Fruit fly (Drosophila melanogaster) whole organism, embryonic: ENCODE data around the gene CG16789.

ENCODE experiments used
- B-H1 ChIP-seq: fragments of 200-800 bp; sonication (Bioruptor generic); IDR thresholded peaks from 3 replicates; pipeline ENCODE4 v1.3.6; 2022; ENCODE audit warnings: missing biosample characterization, missing genetic modification characterization
- CG10543 ChIP-seq: fragments of 200-800 bp; sonication (Bioruptor generic); optimal IDR thresholded peaks from 3 replicates; lab custom pipeline; 2017; ENCODE audit warnings: missing biosample characterization, mild to moderate bottlenecking, missing genetic modification characterization, moderate library complexity
- CG11093 ChIP-seq: fragments of 200-800 bp; sonication (Bioruptor generic); IDR thresholded peaks from 3 replicates; pipeline ENCODE4 v1.3.6; 2022; ENCODE audit warnings: missing biosample characterization, missing genetic modification characterization
- CG12236 ChIP-seq: fragments of 200-800 bp; sonication (Bioruptor generic); optimal IDR thresholded peaks from 2 replicates; lab custom pipeline; 2016; ENCODE audit warnings: missing biosample characterization, missing genetic modification characterization
- CG12391 ChIP-seq: fragments of 200-800 bp; sonication (Bioruptor generic); optimal IDR thresholded peaks from 3 replicates; lab custom pipeline; 2018; ENCODE audit warnings: missing biosample characterization, mild to moderate bottlenecking, missing genetic modification characterization, moderate library complexity
- CG13775 ChIP-seq: fragments of 200-800 bp; sonication (Bioruptor generic); optimal IDR thresholded peaks from 3 replicates; lab custom pipeline; 2017; ENCODE audit warnings: missing biosample characterization, mild to moderate bottlenecking, missing genetic modification characterization
- CG14710 ChIP-seq: fragments of 200-800 bp; sonication (Bioruptor generic); optimal IDR thresholded peaks from 3 replicates; lab custom pipeline; 2019; ENCODE audit warnings: missing biosample characterization, mild to moderate bottlenecking, missing genetic modification characterization, moderate library complexity
- CG15601 ChIP-seq: fragments of 200-800 bp; sonication (Bioruptor generic); optimal IDR thresholded peaks from 3 replicates; lab custom pipeline; 2019; ENCODE audit warnings: missing biosample characterization, mild to moderate bottlenecking, missing genetic modification characterization, moderate library complexity
- CG15696 ChIP-seq: fragments of 200-800 bp; sonication (Bioruptor generic); optimal IDR thresholded peaks from 2 replicates; lab custom pipeline; 2019; ENCODE audit warnings: missing biosample characterization, mild to moderate bottlenecking, missing genetic modification characterization, moderate library complexity
- CG1647 ChIP-seq: fragments of 200-800 bp; sonication (Bioruptor generic); optimal IDR thresholded peaks from 3 replicates; lab custom pipeline; 2016; ENCODE audit warnings: missing biosample characterization, missing genetic modification characterization
- CG18764 ChIP-seq: fragments of 200-800 bp; sonication (Bioruptor generic); optimal IDR thresholded peaks from 3 replicates; lab custom pipeline; 2016; ENCODE audit warnings: missing biosample characterization, missing genetic modification characterization
- CG2116 ChIP-seq: fragments of 200-800 bp; sonication (Bioruptor generic); optimal IDR thresholded peaks from 3 replicates; lab custom pipeline; 2018; ENCODE audit warnings: missing biosample characterization, mild to moderate bottlenecking, missing genetic modification characterization
- CG2712 ChIP-seq: fragments of 200-800 bp; optimal IDR thresholded peaks from 3 replicates; lab custom pipeline; 2019; ENCODE audit warnings: missing biosample characterization, mild to moderate bottlenecking, missing genetic modification characterization, moderate library complexity
- CG30403 ChIP-seq: fragments of 200-800 bp; sonication (Bioruptor generic); optimal IDR thresholded peaks from 3 replicates; lab custom pipeline; 2016; ENCODE audit warnings: missing biosample characterization, missing genetic modification characterization
- CG31224 ChIP-seq: fragments of 200-800 bp; sonication (Bioruptor generic); IDR thresholded peaks from 2 replicates; pipeline ENCODE4 v1.3.6; 2022; ENCODE audit warnings: missing biosample characterization, missing genetic modification characterization
- CG3281 ChIP-seq: fragments of 200-800 bp; sonication (Bioruptor generic); optimal IDR thresholded peaks from 3 replicates; lab custom pipeline; 2017; ENCODE audit warnings: missing biosample characterization, mild to moderate bottlenecking, missing genetic modification characterization
- CG6791 ChIP-seq: fragments of 200-800 bp; sonication (Bioruptor generic); IDR thresholded peaks from 3 replicates; pipeline ENCODE4 v1.3.6; 2022; ENCODE audit warnings: missing biosample characterization, missing genetic modification characterization; ENCODE audit not compliant: partially characterized antibody
- CG7745 ChIP-seq: fragments of 200-800 bp; sonication (Bioruptor generic); optimal IDR thresholded peaks from 2 replicates; lab custom pipeline; 2018; ENCODE audit warnings: missing biosample characterization, mild to moderate bottlenecking, missing genetic modification characterization, moderate library complexity
- CG8281 ChIP-seq: fragments of 200-800 bp; sonication (Bioruptor generic); optimal IDR thresholded peaks from 2 replicates; lab custom pipeline; 2018; ENCODE audit warnings: missing biosample characterization, mild to moderate bottlenecking, missing genetic modification characterization, moderate library complexity
- CG8388 ChIP-seq: fragments of 200-800 bp; sonication (Bioruptor generic); optimal IDR thresholded peaks from 2 replicates; lab custom pipeline; 2019; ENCODE audit warnings: missing biosample characterization, mild to moderate bottlenecking, missing genetic modification characterization, moderate library complexity
- CG8765 ChIP-seq: fragments of 200-800 bp; sonication (Bioruptor generic); IDR thresholded peaks from 2 replicates; pipeline ENCODE4 v1.3.6; 2022; ENCODE audit warnings: missing biosample characterization, missing genetic modification characterization
- CG9932 ChIP-seq: fragments of 200-800 bp; sonication (Bioruptor generic); IDR thresholded peaks from 2 replicates; pipeline ENCODE4 v1.3.6; 2022; ENCODE audit warnings: missing biosample characterization, missing genetic modification characterization
- CHES-1-like ChIP-seq: fragments of 200-800 bp; sonication (Bioruptor generic); optimal IDR thresholded peaks from 2 replicates; lab custom pipeline; 2016; ENCODE audit warnings: missing biosample characterization, missing genetic modification characterization
- CrebB ChIP-seq: fragments of 200-800 bp; sonication (Bioruptor generic); optimal IDR thresholded peaks from 3 replicates; lab custom pipeline; 2018; ENCODE audit warnings: missing biosample characterization, mild to moderate bottlenecking, missing genetic modification characterization
- D19A ChIP-seq: fragments of 200-800 bp; optimal IDR thresholded peaks from 3 replicates; lab custom pipeline; 2019; ENCODE audit warnings: missing biosample characterization, mild to moderate bottlenecking, missing genetic modification characterization, moderate library complexity
- Doc3 ChIP-seq: fragments of 200-800 bp; sonication (Bioruptor generic); IDR thresholded peaks from 3 replicates; pipeline ENCODE4 v1.3.6; 2022; ENCODE audit warnings: missing biosample characterization, missing genetic modification characterization; ENCODE audit not compliant: partially characterized antibody
- Fer1 ChIP-seq: fragments of 200-800 bp; sonication (Bioruptor generic); optimal IDR thresholded peaks from 2 replicates; lab custom pipeline; 2017; ENCODE audit warnings: missing biosample characterization, mild to moderate bottlenecking, missing genetic modification characterization
- Hr78 ChIP-seq, 2 experiments: fragments of 200-800 bp in 1 of 2; fragments of >200 bp in 1 of 2; sonication (Bioruptor generic) in 1 of 2; optimal IDR thresholded peaks; 2 replicates each; lab custom pipeline; 2017 to 2019; ENCODE audit warnings: missing biosample characterization in 2 of 2, missing genetic modification characterization in 2 of 2, mild to moderate bottlenecking in 1 of 2, moderate library complexity in 1 of 2
- MBD-R2 ChIP-seq: fragments of 200-800 bp; sonication (Bioruptor generic); IDR thresholded peaks from 2 replicates; pipeline ENCODE4 v1.3.6; 2022; ENCODE audit warnings: missing biosample characterization, missing genetic modification characterization
- Nf-YC ChIP-seq: fragments of 200-800 bp; optimal IDR thresholded peaks from 3 replicates; lab custom pipeline; 2019; ENCODE audit warnings: missing biosample characterization, mild to moderate bottlenecking, missing genetic modification characterization, moderate library complexity
- NfI ChIP-seq: fragments of 200-800 bp; sonication (Bioruptor generic); optimal IDR thresholded peaks from 3 replicates; lab custom pipeline; 2018; ENCODE audit warnings: missing biosample characterization, mild to moderate bottlenecking, missing genetic modification characterization, moderate library complexity
- Ptx1 ChIP-seq: fragments of 200-800 bp; sonication (Bioruptor generic); IDR thresholded peaks from 2 replicates; pipeline ENCODE4 v1.3.6; 2022; ENCODE audit warnings: missing biosample characterization, missing genetic modification characterization
- Trl ChIP-seq, 3 experiments: fragments of >200 bp in 2 of 3; fragments of 200-800 bp in 1 of 3; sonication (Bioruptor generic) in 1 of 3; optimal IDR thresholded peaks; 2 replicates in 1 of 3; 3 replicates in 2 of 3; lab custom pipeline; 2016 to 2017; ENCODE audit warnings: missing biosample characterization in 1 of 3, missing genetic modification characterization in 1 of 3
- bowl ChIP-seq: fragments of 200-800 bp; sonication (Bioruptor generic); IDR thresholded peaks from 2 replicates; pipeline ENCODE4 v1.3.6; 2022; ENCODE audit warnings: missing biosample characterization, missing genetic modification characterization
- crol ChIP-seq: fragments of 200-800 bp; sonication (Bioruptor generic); IDR thresholded peaks from 2 replicates; pipeline ENCODE4 v1.3.6; 2022; ENCODE audit warnings: missing biosample characterization, missing genetic modification characterization
- ewg ChIP-seq: fragments of 200-800 bp; sonication (Bioruptor generic); optimal IDR thresholded peaks from 3 replicates; lab custom pipeline; 2017; ENCODE audit warnings: mild to moderate bottlenecking, missing biosample characterization, missing genetic modification reagents, missing genetic modification characterization
- fd102C ChIP-seq: fragments of 200-800 bp; sonication (Bioruptor generic); optimal IDR thresholded peaks from 2 replicates; lab custom pipeline; 2018; ENCODE audit warnings: missing biosample characterization, mild to moderate bottlenecking, missing genetic modification characterization, moderate library complexity
- her ChIP-seq: fragments of 200-800 bp; sonication (Bioruptor generic); optimal IDR thresholded peaks from 2 replicates; lab custom pipeline; 2016; ENCODE audit warnings: missing biosample characterization, missing genetic modification characterization
- jumu ChIP-seq: fragments of 200-800 bp; sonication (Bioruptor generic); optimal IDR thresholded peaks from 3 replicates; lab custom pipeline; 2016; ENCODE audit warnings: missing biosample characterization, missing genetic modification characterization
- kah ChIP-seq: fragments of 200-800 bp; sonication (Bioruptor generic); optimal IDR thresholded peaks from 2 replicates; lab custom pipeline; 2018; ENCODE audit warnings: missing biosample characterization, mild to moderate bottlenecking, missing genetic modification characterization
- lola ChIP-seq, 3 experiments: fragments of >200 bp in 2 of 3; fragments of 200-800 bp in 1 of 3; sonication (Bioruptor generic) in 1 of 3; optimal IDR thresholded peaks; 2 replicates each; lab custom pipeline; 2017 to 2019; ENCODE audit warnings: missing biosample characterization in 3 of 3, missing genetic modification characterization in 3 of 3, mild to moderate bottlenecking in 1 of 3, moderate library complexity in 1 of 3
- maf-S ChIP-seq: fragments of 200-800 bp; sonication (Bioruptor generic); optimal IDR thresholded peaks from 2 replicates; lab custom pipeline; 2016; ENCODE audit warnings: missing biosample characterization, missing genetic modification characterization
- nmo ChIP-seq: fragments of 200-800 bp; sonication (Bioruptor generic); optimal IDR thresholded peaks from 2 replicates; lab custom pipeline; 2018; ENCODE audit warnings: missing biosample characterization, mild to moderate bottlenecking, missing genetic modification characterization, moderate library complexity
- pzg ChIP-seq: fragments of 200-800 bp; sonication (Bioruptor generic); optimal IDR thresholded peaks from 3 replicates; lab custom pipeline; 2018; ENCODE audit warnings: missing biosample characterization, mild to moderate bottlenecking, missing genetic modification characterization, moderate library complexity
- stwl ChIP-seq: fragments of 200-800 bp; sonication (Bioruptor generic); optimal IDR thresholded peaks from 3 replicates; lab custom pipeline; 2018; ENCODE audit warnings: missing biosample characterization, mild to moderate bottlenecking, missing genetic modification characterization, moderate library complexity
- sug ChIP-seq: fragments of 200-800 bp; optimal IDR thresholded peaks from 2 replicates; lab custom pipeline; 2019; ENCODE audit warnings: missing biosample characterization, mild to moderate bottlenecking, missing genetic modification characterization, moderate library complexity
- trem ChIP-seq: fragments of 200-800 bp; optimal IDR thresholded peaks from 3 replicates; lab custom pipeline; 2019; ENCODE audit warnings: missing biosample characterization, mild to moderate bottlenecking, missing genetic modification characterization, moderate library complexity
- vnd ChIP-seq: fragments of 200-800 bp; sonication (Bioruptor generic); IDR thresholded peaks from 3 replicates; pipeline ENCODE4 v1.3.6; 2022; ENCODE audit warnings: missing biosample characterization, missing genetic modification characterization; ENCODE audit not compliant: partially characterized antibody

Gene CG16789

DNA sequence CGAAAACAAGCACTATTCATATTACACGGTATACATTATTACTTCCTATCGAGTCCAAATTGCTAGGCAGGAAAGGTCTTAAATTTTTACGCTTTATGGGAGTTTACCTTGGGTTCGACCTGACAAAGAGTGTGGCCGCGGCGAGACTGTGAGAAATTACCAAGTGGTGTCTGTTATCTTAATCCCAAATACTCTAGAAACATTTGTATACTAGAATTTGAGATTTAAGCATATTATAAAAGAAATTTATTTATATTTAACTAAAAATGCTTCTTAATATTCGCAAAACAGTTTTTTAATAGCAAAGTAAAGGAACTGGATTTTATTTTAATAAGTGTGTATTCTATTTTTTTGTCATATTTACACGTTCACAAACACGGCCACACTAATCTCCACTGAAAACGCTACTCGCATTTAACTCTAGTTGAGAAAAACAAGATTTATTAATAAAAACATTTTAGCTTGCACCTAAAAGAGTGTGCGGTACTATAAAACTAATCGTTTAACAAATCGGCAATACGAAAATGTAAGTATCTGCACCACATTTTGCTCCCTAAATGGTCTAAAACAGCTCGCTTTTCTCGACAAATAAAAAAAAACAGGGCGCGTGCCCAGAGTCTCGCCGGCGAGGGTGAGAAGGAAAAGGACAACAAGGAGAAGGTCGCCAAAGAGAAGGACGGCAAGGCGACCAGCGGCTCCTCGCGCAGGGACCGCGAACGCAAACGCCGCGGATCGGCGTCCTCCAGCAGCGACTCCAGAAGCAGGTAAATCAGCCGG lies 14.1 kb upstream of the CG16789 start, which contains the start of the genes mura and RnpS1 (continued):
- TF ChIP-seq fd102C (GFP tag; lab: Kevin White, UChicago): no peak
- TF ChIP-seq CG12391: peak; percentile 27
- peak; percentile 61 for TF ChIP-seq sug
- no peak for TF ChIP-seq Ptx1
- TF ChIP-seq CG7745 (tag; lab: Kevin White, UChicago): no peak
- TF ChIP-seq CG18764 (GFP tag; lab: Kevin White, UChicago): no peak
- TF ChIP-seq CG10543: peak; percentile 55
- peak; percentile 1 for TF ChIP-seq CG15696 (tag; lab: Kevin White, UChicago)
- peak; percentile 14 for TF ChIP-seq Nf-YC
- TF ChIP-seq CG30403 (GFP tag; lab: Kevin White, UChicago): no peak
- TF ChIP-seq crol: no peak
- TF ChIP-seq CG8281 (tag; lab: Kevin White, UChicago): no peak
- TF ChIP-seq CG3281: no peak
- peak; percentile 31 for TF ChIP-seq Fer1 (GFP tag; lab: Kevin White, UChicago)
- peak; percentile 53 for TF ChIP-seq kah
- no peak for TF ChIP-seq CG9932
- peak; percentile 38 for TF ChIP-seq nmo (GFP tag; lab: Kevin White, UChicago)
- TF ChIP-seq Hr78 (GFP tag; optimal IDR thresholded peaks at IDR 0.05; lab: Kevin White, UChicago): peak in 1 of 2 experiments; percentile 95
- TF ChIP-seq NfI (GFP tag; lab: Kevin White, UChicago): no peak
- TF ChIP-seq CG14710 (tag; lab: Kevin White, UChicago): peak; percentile 73
- peak; percentile 43 for TF ChIP-seq CG15601 (tag; lab: Kevin White, UChicago)
- no peak for TF ChIP-seq bowl (GFP tag; lab: Robert Waterston, UW)
- TF ChIP-seq ewg: peak; percentile 56
- peak; percentile 56 for TF ChIP-seq pzg
- peak; percentile 24 for TF ChIP-seq her (GFP tag; lab: Kevin White, UChicago)
- TF ChIP-seq CG12236: no peak
- TF ChIP-seq D19A (tag; lab: Kevin White, UChicago): peak; percentile 22
- peak; percentile 8 for TF ChIP-seq stwl
- TF ChIP-seq trem: peak; percentile 69
- peak; percentile 25 for TF ChIP-seq CG2116
- peak; percentile 38 for TF ChIP-seq CG2712 (tag; lab: Kevin White, UChicago)
- TF ChIP-seq Doc3: no peak
- no peak for TF ChIP-seq CG31224 (GFP tag; lab: Robert Waterston, UW)

dm6 chr3R:9555334-9555974 lies 10.5 kb upstream of the CG16789 start, which contains the start of the genes CG9386 and BckdhA:
Gene CG9386, minus strand, starts transcription at chr3R:9555408.
Gene BckdhA, plus strand, starts transcription at chr3R:9555785.
- TF ChIP-seq maf-S (GFP tag; lab: Kevin White, UChicago) (peak; percentile 46), NfI (GFP tag; lab: Kevin White, UChicago) (peak; percentile 63), MBD-R2 (GFP tag; lab: Robert Waterston, UW) (peak; percentile 49), lola (GFP tag; optimal IDR thresholded peaks at IDR 0.05; lab: Kevin White, UChicago) (peak in 1 of 3 experiments; percentile 48), CrebB (no peak), CG1647 (GFP tag; lab: Kevin White, UChicago) (peak; percentile 55), Trl (optimal IDR thresholded peaks at IDR 0.05; lab: Kevin White, UChicago) (no peak), Trl (GFP tag; optimal IDR thresholded peaks at IDR 0.05; lab: Kevin White, UChicago) (peak; percentile 52), vnd (GFP tag; lab: Robert Waterston, UW) (peak; percentile 64), B-H1 (GFP tag; lab: Robert Waterston, UW) (no peak), CG8388 (GFP tag; lab: Kevin White, UChicago) (peak; percentile 5), CHES-1-like (GFP tag; lab: Kevin White, UChicago) (peak; percentile 61), CG11093 (GFP tag; lab: Robert Waterston, UW) (no peak), CG6791 (GFP tag; lab: Robert Waterston, UW) (peak; percentile 12; the same call in 1 of the 3 replicates), pzg (peak; percentile 55), CG8765 (GFP tag; lab: Robert Waterston, UW) (0 out of 2 replicates have a peak, but pooled peaks have one; percentile 14), CG13775 (GFP tag; lab: Kevin White, UChicago) (peak; percentile 55), jumu (GFP tag; lab: Kevin White, UChicago) (peak; percentile 30)
